Fruit fly (Drosophila melanogaster): Measurements from ENCODE around the gene stai.

stai gene

DNA sequence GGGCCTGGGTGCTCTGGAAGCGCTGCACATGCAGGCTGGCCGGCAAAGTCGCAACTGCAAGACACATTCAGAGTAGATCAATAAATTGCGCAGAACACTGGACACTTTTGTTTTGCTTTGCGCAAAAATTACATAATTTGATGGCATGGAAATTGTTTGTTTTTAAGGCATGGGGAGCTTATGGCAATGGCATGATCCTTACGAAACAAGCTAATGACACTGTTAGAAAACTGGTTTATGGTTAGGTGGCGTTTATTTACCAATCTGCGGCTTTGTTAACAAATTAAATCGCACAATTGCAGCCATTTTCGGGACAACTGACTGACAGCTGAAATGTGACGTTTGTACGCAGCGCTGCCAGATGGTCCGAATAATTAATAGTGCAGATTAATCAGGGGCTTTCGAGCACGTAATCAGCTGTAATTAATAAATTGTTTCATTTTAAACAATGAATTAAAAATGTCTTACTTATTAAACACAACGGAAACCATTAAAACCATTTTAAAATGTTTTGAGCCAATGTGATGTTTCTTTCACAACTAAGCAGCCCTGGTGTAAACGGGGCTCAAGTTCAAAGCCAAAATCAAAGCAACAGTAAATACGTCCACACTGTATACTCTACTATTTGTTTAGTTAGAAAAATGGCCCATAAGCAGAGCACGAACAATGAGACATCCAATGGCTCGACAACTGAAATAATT lies 37.6 kb upstream of the stai start, which contains the start of the genes ND-51 and CG13994 (continued):
- peak; percentile 55; the same call in 1 of the 2 replicates for TF ChIP-seq dimm (GFP tag; IDR thresholded peaks at IDR 0.05)
- peak; percentile 86 for TF ChIP-seq CG11456 (GFP tag; IDR thresholded peaks at IDR 0.05)
- peak; percentile 31 for TF ChIP-seq kay (GFP tag; optimal IDR thresholded peaks at IDR 0.05)
- TF ChIP-seq tup (GFP tag; optimal IDR thresholded peaks at IDR 0.05), result peak; percentile 75
- TF ChIP-seq schlank (tag; optimal IDR thresholded peaks at IDR 0.05), result peak; percentile 52
- TF ChIP-seq ERR (GFP tag; optimal IDR thresholded peaks at IDR 0.05), result peak; percentile 83
- TF ChIP-seq zfh2 (GFP tag; optimal IDR thresholded peaks at IDR 0.05), result peak; percentile 79
- peak; percentile 76 for TF ChIP-seq da (GFP tag; optimal IDR thresholded peaks at IDR 0.05)
- peak; percentile 52 for TF ChIP-seq pfk (GFP tag; optimal IDR thresholded peaks at IDR 0.05)
- peak; percentile 85 for TF ChIP-seq CG12299 (tag; optimal IDR thresholded peaks at IDR 0.05)
- TF ChIP-seq CG8944 (GFP tag; optimal IDR thresholded peaks at IDR 0.05), result peak; percentile 70
- peak; percentile 76 for TF ChIP-seq CG12942 (GFP tag; optimal IDR thresholded peaks at IDR 0.05)
- TF ChIP-seq CG12104 (GFP tag; optimal IDR thresholded peaks at IDR 0.05), result peak; percentile 71
- peak; percentile 53 for TF ChIP-seq unc-4 (GFP tag; IDR thresholded peaks at IDR 0.05; ENCODE audit: partially characterized antibody)
- no peak for TF ChIP-seq D (optimal IDR thresholded peaks at IDR 0.05)
- peak; percentile 66 for TF ChIP-seq D (GFP tag; optimal IDR thresholded peaks at IDR 0.05)
- 0 out of 2 replicates have a peak, but pooled peaks have one; percentile 45 for TF ChIP-seq Nf-YA (GFP tag; IDR thresholded peaks at IDR 0.05)
- TF ChIP-seq lov (optimal IDR thresholded peaks at IDR 0.05), result no peak
- TF ChIP-seq lov (GFP tag; IDR thresholded peaks at IDR 0.05), result peak; percentile 64; the same call in 1 of the 3 replicates
- peak; percentile 58 for TF ChIP-seq CG12219 (GFP tag; optimal IDR thresholded peaks at IDR 0.05)
- TF ChIP-seq rib (GFP tag; IDR thresholded peaks at IDR 0.05), result peak; percentile 56; the same call in 1 of the 2 replicates
- TF ChIP-seq Eip74EF (GFP tag; optimal IDR thresholded peaks at IDR 0.05), result no peak
- peak; percentile 74 for TF ChIP-seq ara (GFP tag; IDR thresholded peaks at IDR 0.05)
- TF ChIP-seq pho (GFP tag; optimal IDR thresholded peaks at IDR 0.05), result peak; percentile 88
- TF ChIP-seq CG17612 (GFP tag; IDR thresholded peaks at IDR 0.05), result 0 out of 2 replicates have a peak, but pooled peaks have one; percentile 33
- TF ChIP-seq mam (GFP tag; optimal IDR thresholded peaks at IDR 0.05), result peak; percentile 93
- peak; percentile 54 for TF ChIP-seq trh (GFP tag; optimal IDR thresholded peaks at IDR 0.05)
- TF ChIP-seq Mes4 (GFP tag; optimal IDR thresholded peaks at IDR 0.05), result peak; percentile 80
- no peak for TF ChIP-seq abd-A (tag; optimal IDR thresholded peaks at IDR 0.05)
- TF ChIP-seq br (optimal IDR thresholded peaks at IDR 0.05), result no peak
- peak; percentile 76 for TF ChIP-seq CG18262 (tag; optimal IDR thresholded peaks at IDR 0.05)
- peak; percentile 69 for TF ChIP-seq Awh (GFP tag; IDR thresholded peaks at IDR 0.05)
- peak; percentile 87 for TF ChIP-seq ewg (GFP tag; optimal IDR thresholded peaks at IDR 0.05)
- TF ChIP-seq CG9797 (GFP tag; optimal IDR thresholded peaks at IDR 0.05), result peak; percentile 83
- TF ChIP-seq Mrtf (GFP tag; IDR thresholded peaks at IDR 0.05), result peak; percentile 62
- TF ChIP-seq Lhr (GFP tag; optimal IDR thresholded peaks at IDR 0.05), result peak; percentile 57
- TF ChIP-seq shn (GFP tag; optimal IDR thresholded peaks at IDR 0.05), result peak; percentile 76
- peak; percentile 75 for TF ChIP-seq CG1602 (GFP tag; optimal IDR thresholded peaks at IDR 0.05)
- TF ChIP-seq CG2889 (GFP tag; IDR thresholded peaks at IDR 0.05), result peak; percentile 83
- TF ChIP-seq Optix (GFP tag; IDR thresholded peaks at IDR 0.05), result peak; percentile 64; the same call in 2 of the 3 replicates
- peak; percentile 90 to 94 for TF ChIP-seq Pdp1 (GFP tag; optimal IDR thresholded peaks at IDR 0.05)
- peak; percentile 40 for TF ChIP-seq CG7271 (tag; optimal IDR thresholded peaks at IDR 0.05)
- peak; percentile 69 for TF ChIP-seq CG13123 (GFP tag; optimal IDR thresholded peaks at IDR 0.05)
- TF ChIP-seq BEAF-32 (GFP tag; optimal IDR thresholded peaks at IDR 0.05), result peak; percentile 58
- peak; percentile 42; the same call in 1 of the 2 replicates for TF ChIP-seq ro (GFP tag; IDR thresholded peaks at IDR 0.05)
- no peak for TF ChIP-seq Jarid2 (GFP tag; optimal IDR thresholded peaks at IDR 0.05)
- peak; percentile 41 for TF ChIP-seq gcm (GFP tag; optimal IDR thresholded peaks at IDR 0.05)
- peak; percentile 89 for TF ChIP-seq Antp (GFP tag; optimal IDR thresholded peaks at IDR 0.05)
- TF ChIP-seq nerfin-2 (GFP tag; IDR thresholded peaks at IDR 0.05; ENCODE audit: partially characterized antibody), result no peak
- TF ChIP-seq Med (GFP tag), result peak; percentile 98

Measured in whole organism, embryonic.